Worm (Caenorhabditis elegans) whole organism, L1 larva: ENCODE data around the gene pqe-1.
A peak's percentile ranks its signal among the peaks of the same experiment; 100 is the strongest.

Source experiments
- ceh-88 ChIP-seq: fragments of 200-800 bp; sonication (Bioruptor generic); IDR thresholded peaks from 2 replicates; pipeline ENCODE4 v1.3.6; 2022; ENCODE audit warnings: missing genetic modification characterization, missing compliant biosample characterization
- dsc-1 ChIP-seq: sonication (generic microtip); optimal IDR thresholded peaks from 2 replicates; lab custom pipeline; 2016; ENCODE audit warnings: mild to moderate bottlenecking, missing genetic modification characterization, missing compliant biosample characterization
- hpl-2 ChIP-seq: fragments of 150-350 bp; optimal IDR thresholded peaks from 2 replicates; lab custom pipeline; 2014; ENCODE audit warnings: missing biosample characterization, missing genetic modification reagents, missing genetic modification characterization
- mdl-1 ChIP-seq, 2 experiments: fragments of 150-350 bp; optimal IDR thresholded peaks; 2 replicates each; lab custom pipeline; 2014 to 2017; ENCODE audit warnings: missing biosample characterization in 2 of 2, missing genetic modification characterization in 2 of 2, inconsistent platforms in 1 of 2
- nhr-11 ChIP-seq: fragments of 150-350 bp; optimal IDR thresholded peaks from 2 replicates; lab custom pipeline; 2014; ENCODE audit warnings: missing biosample characterization, missing genetic modification characterization
- nhr-28 ChIP-seq: fragments of 150-350 bp; optimal IDR thresholded peaks from 2 replicates; lab custom pipeline; 2014; ENCODE audit warnings: missing biosample characterization, missing genetic modification characterization
- nhr-77 ChIP-seq: fragments of 150-350 bp; optimal IDR thresholded peaks from 2 replicates; lab custom pipeline; 2014; ENCODE audit warnings: missing biosample characterization, missing genetic modification characterization
- nhr-90 ChIP-seq: sonication (generic microtip); optimal IDR thresholded peaks from 2 replicates; lab custom pipeline; 2016; ENCODE audit warnings: mild to moderate bottlenecking, missing genetic modification characterization, missing compliant biosample characterization; ENCODE audit not compliant: poor library complexity
- pqm-1 ChIP-seq: sonication (generic microtip); optimal IDR thresholded peaks from 3 replicates; lab custom pipeline; 2017; ENCODE audit warnings: missing biosample characterization, missing genetic modification characterization
- unc-62 ChIP-seq: fragments of 150-350 bp; optimal IDR thresholded peaks from 2 replicates; lab custom pipeline; 2014; ENCODE audit warnings: missing biosample characterization, missing genetic modification reagents, missing genetic modification characterization

DNA sequence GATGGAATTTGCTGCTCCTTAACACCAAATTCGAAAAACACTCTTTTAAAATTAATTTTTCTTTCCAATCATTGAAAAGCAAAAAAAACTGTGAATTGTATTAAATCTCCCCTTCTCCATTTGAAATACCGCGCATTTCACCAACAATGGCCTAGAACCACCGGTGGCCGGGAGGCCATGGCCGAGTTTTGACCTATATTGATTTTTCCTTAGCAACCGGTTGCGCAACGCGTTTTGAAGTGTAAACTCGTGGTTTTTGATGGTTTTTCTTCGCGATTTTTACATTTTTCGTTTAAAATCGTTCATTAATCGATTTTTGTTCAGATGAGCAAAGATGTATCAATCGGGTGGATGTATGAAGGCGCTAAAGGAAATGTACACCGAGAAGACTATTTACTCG lies 2.8 kb upstream of the pqe-1 start, which contains the start of gene mog-3:
- TF ChIP-seq nhr-11 (no peak), nhr-77 (no peak), hpl-2 (no peak), pqm-1 (tag; lab: Kevin White, UChicago) (no peak), nhr-90 (tag; lab: Kevin White, UChicago) (peak; percentile 81), mdl-1 (tag; optimal IDR thresholded peaks at IDR 0.05; lab: Kevin White, UChicago) (peak in 1 of 2 experiments; percentile 32), ceh-88 (GFP tag; lab: Robert Waterston, UW) (no peak), dsc-1 (peak; percentile 71), unc-62 (no peak), nhr-28 (tag; lab: Kevin White, UChicago) (no peak)
